Worm (Caenorhabditis elegans) whole organism, young adult: ENCODE measurements around the gene F33D4.4.

Source experiments
- F49E8.2 ChIP-seq: sonication (generic microtip); optimal IDR thresholded peaks from 3 replicates; lab custom pipeline; 2017; ENCODE audit warnings: missing genetic modification characterization, mild to moderate bottlenecking, missing compliant biosample characterization, antibody characterized with exemption, moderate library complexity; ENCODE audit not compliant: insufficient read depth
- F57A8.1 ChIP-seq: fragments of 200-800 bp; sonication (Bioruptor generic); optimal IDR thresholded peaks from 2 replicates; lab custom pipeline; 2018; ENCODE audit warnings: mild to moderate bottlenecking, missing genetic modification characterization, moderate library complexity, missing compliant biosample characterization
- Y53G8AR.9 ChIP-seq: fragments of 200-800 bp; sonication (Bioruptor generic); conservative IDR thresholded peaks from 2 replicates; pipeline ENCODE4 v1.3.6; 2022; ENCODE audit warnings: missing genetic modification reagents, missing genetic modification characterization, missing compliant biosample characterization
- attf-6 ChIP-seq: fragments of 200-800 bp; sonication (Bioruptor generic); IDR thresholded peaks from 2 replicates; pipeline ENCODE4 v1.3.6; 2022; ENCODE audit warnings: missing genetic modification reagents, missing genetic modification characterization, missing compliant biosample characterization
- cebp-1 ChIP-seq, 2 experiments: fragments of 200-800 bp in 1 of 2; sonication (Bioruptor generic) in 1 of 2; sonication (generic microtip) in 1 of 2; IDR thresholded peaks in 1 of 2; optimal IDR thresholded peaks in 1 of 2; 2 replicates each; pipeline versions ENCODE4 v1.3.6 to Lab custom; 2017 to 2022; ENCODE audit warnings: missing compliant biosample characterization in 2 of 2, missing genetic modification characterization in 2 of 2, mild to moderate bottlenecking in 1 of 2, missing genetic modification reagents in 1 of 2, moderate library complexity in 1 of 2
- lin-40 ChIP-seq: sonication (generic microtip); optimal IDR thresholded peaks from 2 replicates; lab custom pipeline; 2016; ENCODE audit warnings: missing genetic modification characterization, mild to moderate bottlenecking, missing compliant biosample characterization, missing genotype, missing genetic modification reagents
- madf-10 ChIP-seq: sonication (generic microtip); optimal IDR thresholded peaks from 2 replicates; lab custom pipeline; 2016; ENCODE audit warnings: mild to moderate bottlenecking, missing genetic modification characterization, missing compliant biosample characterization
- mcd-1 ChIP-seq: fragments of 200-800 bp; sonication (Bioruptor generic); IDR thresholded peaks from 2 replicates; pipeline ENCODE4 v1.3.6; 2022; ENCODE audit warnings: missing genetic modification reagents, missing genetic modification characterization, missing compliant biosample characterization
- repo-1 ChIP-seq: sonication (generic microtip); optimal IDR thresholded peaks from 2 replicates; lab custom pipeline; 2017; ENCODE audit warnings: mild to moderate bottlenecking, missing genetic modification characterization, missing compliant biosample characterization
- sdz-38 ChIP-seq: sonication (generic microtip); optimal IDR thresholded peaks from 2 replicates; lab custom pipeline; 2016; ENCODE audit warnings: missing genotype, missing genetic modification characterization, missing compliant biosample characterization
- sea-2 ChIP-seq: fragments of 200-800 bp; sonication (Bioruptor generic); IDR thresholded peaks from 2 replicates; pipeline ENCODE4 v1.3.6; 2022; ENCODE audit warnings: missing genetic modification characterization, missing compliant biosample characterization
- tbp1 ChIP-seq: fragments of 200-800 bp; sonication (Bioruptor generic); optimal IDR thresholded peaks from 2 replicates; lab custom pipeline; 2018; ENCODE audit warnings: mild to moderate bottlenecking, missing genetic modification characterization, missing compliant biosample characterization
- ztf-18 ChIP-seq: sonication (generic microtip); optimal IDR thresholded peaks from 2 replicates; lab custom pipeline; 2016; ENCODE audit warnings: missing genotype, mild to moderate bottlenecking, missing genetic modification characterization, missing compliant biosample characterization
- ztf-6 ChIP-seq: fragments of 200-800 bp; sonication (Bioruptor generic); IDR thresholded peaks from 2 replicates; pipeline ENCODE4 v1.3.6; 2022; ENCODE audit warnings: missing genetic modification reagents, missing genetic modification characterization, missing compliant biosample characterization

DNA sequence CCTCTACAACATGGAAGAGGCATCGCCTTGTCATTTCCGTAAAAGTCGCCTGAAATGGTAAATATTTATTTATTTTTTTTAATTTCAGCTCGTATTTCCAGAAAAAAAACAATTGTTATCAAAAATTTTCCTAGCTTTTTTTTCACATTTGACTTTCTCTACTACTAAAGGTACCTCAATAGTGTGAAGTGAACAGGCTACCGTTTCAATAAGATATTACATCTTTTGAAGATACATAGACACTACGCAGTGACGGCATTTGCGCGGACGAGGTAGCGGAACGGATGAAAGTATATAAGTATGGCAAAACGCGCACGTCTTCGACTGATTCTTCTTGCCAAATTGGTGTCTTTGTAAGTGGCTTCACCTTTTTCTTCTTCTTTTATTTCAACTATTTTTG lies 46.4 kb upstream of the F33D4.4 start, which contains the start of gene col-14:
- no peak for TF ChIP-seq F49E8.2 (tag; lab: Kevin White, UChicago)
- no peak for TF ChIP-seq sea-2 (GFP tag; lab: Robert Waterston, UW)
- TF ChIP-seq ztf-18 (tag; lab: Kevin White, UChicago) = no peak
- no peak for TF ChIP-seq tbp1 (GFP tag; lab: Kevin White, UChicago)
- no peak for TF ChIP-seq mcd-1 (GFP tag; lab: Robert Waterston, UW)
- no peak for TF ChIP-seq repo-1 (tag; lab: Kevin White, UChicago)
- no peak for TF ChIP-seq madf-10 (tag; lab: Kevin White, UChicago)
- TF ChIP-seq ztf-6 = no peak
- TF ChIP-seq sdz-38 (tag; lab: Kevin White, UChicago) = no peak
- no peak for TF ChIP-seq attf-6 (GFP tag; lab: Robert Waterston, UW)
- TF ChIP-seq Y53G8AR.9 (GFP tag; lab: Robert Waterston, UW) = no peak
- no peak for TF ChIP-seq F57A8.1 (GFP tag; lab: Kevin White, UChicago)
- TF ChIP-seq lin-40 (tag; lab: Kevin White, UChicago) = no peak
- no peak for TF ChIP-seq cebp-1 (GFP tag; IDR thresholded peaks at IDR 0.05; lab: Robert Waterston, UW)
- TF ChIP-seq cebp-1 (tag; optimal IDR thresholded peaks at IDR 0.05; lab: Kevin White, UChicago) = no peak
